Worm (Caenorhabditis elegans): ENCODE measurements around the gene C06A1.7.

The C06A1.7 gene

DNA sequence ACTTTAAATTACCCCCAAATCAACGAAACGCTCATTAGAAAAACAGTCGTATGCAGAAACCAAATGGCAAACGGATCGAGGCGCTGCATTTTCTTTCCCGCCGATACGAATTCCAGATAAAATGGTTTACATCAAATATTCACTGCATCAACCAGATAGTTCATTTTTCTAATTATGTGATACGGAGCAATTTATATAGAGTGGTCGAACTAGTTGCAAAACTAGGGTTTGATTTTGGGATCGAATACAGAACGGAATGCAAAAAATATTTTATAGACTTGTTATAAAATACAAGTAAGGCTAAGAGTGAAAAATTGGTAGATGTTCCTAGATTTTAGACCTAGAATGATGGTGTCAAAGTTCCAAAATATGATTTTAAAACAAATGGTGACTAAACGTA lies 44.8 kb upstream of the C06A1.7 start:
- no peak for TF ChIP-seq mep-1 (tag; optimal IDR thresholded peaks at IDR 0.05)
- TF ChIP-seq elt-3 (tag; optimal IDR thresholded peaks at IDR 0.05), result no peak

DNA sequence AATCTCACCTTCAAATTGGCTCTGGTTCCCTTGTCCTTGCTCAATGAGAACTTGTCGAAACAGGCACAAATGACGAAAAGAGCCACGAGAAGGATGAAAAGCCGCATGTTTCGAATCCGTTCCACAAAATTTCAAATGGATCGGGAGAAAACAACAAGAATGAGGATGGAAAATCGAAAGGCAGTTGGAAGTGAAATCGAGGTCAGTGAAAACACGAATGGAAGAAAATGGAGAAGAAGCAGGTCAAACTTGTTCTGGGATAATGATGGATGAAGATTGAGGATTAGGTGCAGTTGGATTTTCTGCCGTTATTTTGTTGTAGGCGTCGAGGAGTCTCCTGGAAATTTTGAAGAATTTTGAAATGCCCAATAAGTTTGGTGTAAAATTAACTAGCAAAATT lies 41.7 kb upstream of the C06A1.7 start:
- TF ChIP-seq nhr-12 (tag; optimal IDR thresholded peaks at IDR 0.05), result no peak
- TF ChIP-seq lsy-2 (tag; optimal IDR thresholded peaks at IDR 0.05), result no peak
- no peak for TF ChIP-seq elt-1 (tag; optimal IDR thresholded peaks at IDR 0.05; ENCODE audit: borderline replicate concordance, insufficient read depth)
- TF ChIP-seq mab-5 (tag; optimal IDR thresholded peaks at IDR 0.05), result no peak
- no peak for TF ChIP-seq ham-2 (GFP tag; optimal IDR thresholded peaks at IDR 0.05)
- no peak for TF ChIP-seq bed-3 (GFP tag; optimal IDR thresholded peaks at IDR 0.05)

DNA sequence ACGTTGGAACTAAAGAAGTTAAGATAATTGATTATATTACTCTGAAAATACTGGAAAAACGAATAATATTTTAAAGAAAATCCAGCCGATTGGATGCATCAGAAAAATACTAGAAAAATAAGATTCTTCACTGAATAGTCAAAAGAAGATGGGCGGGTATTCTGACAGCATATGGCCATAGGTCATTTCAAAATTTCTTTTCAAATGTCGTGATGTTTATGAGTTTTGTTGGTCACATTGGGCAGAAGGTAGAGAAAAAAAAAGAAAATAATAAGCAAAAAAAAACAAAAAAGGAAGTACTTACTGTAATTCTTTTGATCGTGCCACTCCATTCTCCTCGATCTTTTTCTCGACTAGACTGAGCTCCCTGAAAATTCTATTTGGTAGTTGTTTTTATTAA lies 41.1 kb upstream of the C06A1.7 start, which contains the start of gene F59B10.5:
Gene F59B10.5, minus strand, starts transcription at position 101 of the 400 bp plus-strand sequence.
- no peak for TF ChIP-seq sem-2 (GFP tag; optimal IDR thresholded peaks at IDR 0.05)
- no peak for TF ChIP-seq nhr-237 (tag; optimal IDR thresholded peaks at IDR 0.05)
- TF ChIP-seq drap-1 (GFP tag; optimal IDR thresholded peaks at IDR 0.05), result no peak
- TF ChIP-seq mls-2 (tag; optimal IDR thresholded peaks at IDR 0.05), result no peak
- TF ChIP-seq lin-32 (GFP tag; optimal IDR thresholded peaks at IDR 0.05), result no peak

DNA sequence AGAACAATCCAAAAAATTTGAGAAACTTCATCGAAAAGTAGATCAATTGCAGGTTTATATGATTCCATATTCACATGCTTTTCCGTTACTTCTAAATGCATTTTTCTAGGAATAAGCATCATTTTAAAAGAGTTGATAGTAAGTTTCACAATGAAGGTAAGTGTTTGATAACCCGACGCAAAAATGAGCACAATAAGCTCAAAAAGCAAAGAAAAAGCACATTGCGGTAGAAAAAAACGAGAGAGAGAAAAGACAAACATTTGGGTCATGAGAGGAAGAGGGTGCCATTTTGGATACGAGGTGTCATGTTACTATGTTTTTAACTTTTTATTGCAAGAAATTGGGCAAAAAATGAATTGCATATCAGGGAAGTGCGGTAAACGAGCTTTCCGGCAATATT lies 40.3 kb upstream of the C06A1.7 start, which contains the start of gene F59B10.6:
Gene F59B10.6, minus strand, starts transcription at position 101 of the 400 bp plus-strand sequence.
- no peak for TF ChIP-seq mep-1 (tag; optimal IDR thresholded peaks at IDR 0.05)
- no peak for TF ChIP-seq nhr-28 (tag; optimal IDR thresholded peaks at IDR 0.05)
- no peak for TF ChIP-seq sptf-1 (tag; optimal IDR thresholded peaks at IDR 0.05)
- TF ChIP-seq lin-32 (GFP tag; optimal IDR thresholded peaks at IDR 0.05), result no peak
- TF ChIP-seq unc-62 (GFP tag; optimal IDR thresholded peaks at IDR 0.05), result no peak
- TF ChIP-seq nhr-2 (tag; optimal IDR thresholded peaks at IDR 0.05), result no peak
- TF ChIP-seq unc-120 (tag; optimal IDR thresholded peaks at IDR 0.05; ENCODE audit: poor library complexity, severe bottlenecking), result no peak
- TF ChIP-seq sem-2 (GFP tag; optimal IDR thresholded peaks at IDR 0.05), result no peak

DNA sequence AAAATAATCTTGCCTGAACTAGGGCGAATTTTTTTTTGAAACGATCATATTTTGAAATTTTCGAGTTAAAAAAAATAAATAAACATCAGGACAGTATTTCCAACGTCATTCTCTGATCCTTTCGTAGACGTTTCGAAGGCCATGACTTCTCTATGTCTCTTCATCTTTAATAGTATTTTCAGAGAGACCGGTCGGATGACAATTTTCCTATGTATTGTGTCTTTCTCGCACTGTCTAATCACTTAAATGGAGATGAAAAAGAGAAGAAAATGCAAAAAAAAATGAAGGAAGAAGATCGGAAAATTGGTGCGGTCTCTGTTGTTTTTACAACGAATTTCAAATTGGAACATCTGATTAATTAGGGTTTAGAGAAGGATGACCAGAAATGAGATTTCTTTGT lies 39.6 kb upstream of the C06A1.7 start:
- TF ChIP-seq nhr-76 (tag; optimal IDR thresholded peaks at IDR 0.05), result no peak

DNA sequence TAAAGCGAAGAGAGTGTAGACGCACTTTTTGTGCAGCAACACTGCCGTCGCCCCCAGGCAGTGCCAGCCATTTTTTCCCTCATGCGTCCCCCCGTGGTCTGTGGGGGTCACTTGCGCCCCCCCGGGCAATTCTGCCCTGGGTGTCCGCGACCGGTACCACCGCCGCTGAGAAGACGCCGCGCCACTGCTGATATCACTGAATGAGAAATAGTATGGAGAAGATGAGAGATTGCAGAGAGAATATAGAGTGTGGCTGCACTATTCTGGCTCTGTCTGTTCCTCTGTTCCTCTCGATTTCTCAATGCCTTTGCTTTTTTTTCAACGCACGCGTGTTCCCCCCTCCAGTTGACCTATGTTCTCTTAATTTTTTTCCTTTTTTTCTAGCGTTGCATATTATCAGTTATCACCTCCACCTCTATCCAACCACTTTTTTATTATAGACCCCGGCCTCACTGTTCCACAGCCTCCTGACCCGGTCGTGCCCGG lies 37.0 kb upstream of the C06A1.7 start, which contains the start of gene mab-10:
Gene mab-10, plus strand, starts transcription at position 436 of the 486 bp plus-strand sequence.
- TF ChIP-seq ceh-43 (GFP tag; optimal IDR thresholded peaks at IDR 0.05) (no peak), mls-2 (tag; optimal IDR thresholded peaks at IDR 0.05) (no peak), ceh-39 (tag; optimal IDR thresholded peaks at IDR 0.05) (no peak), zip-8 (tag; optimal IDR thresholded peaks at IDR 0.05) (no peak), flh-1 (GFP tag; optimal IDR thresholded peaks at IDR 0.05) (no peak), ces-1 (GFP tag; optimal IDR thresholded peaks at IDR 0.05) (no peak), nhr-76 (tag; optimal IDR thresholded peaks at IDR 0.05) (no peak), bed-3 (GFP tag; optimal IDR thresholded peaks at IDR 0.05) (no peak), blmp-1 (tag; optimal IDR thresholded peaks at IDR 0.05) (no peak), lsy-2 (tag; optimal IDR thresholded peaks at IDR 0.05) (no peak), sptf-1 (tag; optimal IDR thresholded peaks at IDR 0.05) (no peak), ceh-83 (GFP tag; optimal IDR thresholded peaks at IDR 0.05) (no peak), mab-5 (tag; optimal IDR thresholded peaks at IDR 0.05) (no peak), unc-39 (tag; optimal IDR thresholded peaks at IDR 0.05) (no peak), tbx-8 (GFP tag; optimal IDR thresholded peaks at IDR 0.05) (no peak), drap-1 (GFP tag; optimal IDR thresholded peaks at IDR 0.05) (no peak), elt-3 (tag; optimal IDR thresholded peaks at IDR 0.05) (no peak)

DNA sequence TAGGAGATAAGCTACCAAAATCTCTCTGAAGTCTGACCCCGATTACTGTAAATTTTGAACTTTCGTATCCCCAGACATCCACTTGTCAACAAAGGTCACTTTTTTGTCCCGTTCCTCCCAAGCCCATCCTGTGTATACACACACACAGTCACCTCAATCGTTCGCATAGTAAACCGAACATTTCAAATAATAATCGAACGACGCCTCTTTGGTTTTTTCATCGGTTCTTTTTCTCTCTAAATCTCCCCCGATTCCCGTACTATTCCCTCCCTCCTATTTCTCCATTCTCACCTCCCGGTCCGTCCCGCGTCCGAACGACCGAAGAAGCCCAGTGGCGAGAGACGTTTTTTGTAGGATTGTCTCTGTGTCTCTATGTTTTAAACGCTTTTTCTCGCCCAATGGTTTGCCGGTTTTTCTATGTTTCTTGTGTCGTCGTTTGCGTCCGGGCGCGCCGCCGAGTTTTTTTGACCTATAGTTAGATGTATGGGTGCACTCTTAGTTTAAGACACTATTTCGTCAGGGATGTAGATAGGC lies 35.4 kb upstream of the C06A1.7 start:
- no peak for TF ChIP-seq sptf-1 (tag; optimal IDR thresholded peaks at IDR 0.05)
- TF ChIP-seq M03D4.4 (tag; optimal IDR thresholded peaks at IDR 0.05), result no peak
- no peak for TF ChIP-seq elt-3 (tag; optimal IDR thresholded peaks at IDR 0.05)
- TF ChIP-seq ham-2 (GFP tag; optimal IDR thresholded peaks at IDR 0.05), result no peak
- no peak for TF ChIP-seq unc-62 (GFP tag; optimal IDR thresholded peaks at IDR 0.05)
- no peak for TF ChIP-seq unc-39 (tag; optimal IDR thresholded peaks at IDR 0.05)
